Worm (Caenorhabditis elegans): ENCODE measurements around the gene F14D7.2.

The F14D7.2 gene

DNA sequence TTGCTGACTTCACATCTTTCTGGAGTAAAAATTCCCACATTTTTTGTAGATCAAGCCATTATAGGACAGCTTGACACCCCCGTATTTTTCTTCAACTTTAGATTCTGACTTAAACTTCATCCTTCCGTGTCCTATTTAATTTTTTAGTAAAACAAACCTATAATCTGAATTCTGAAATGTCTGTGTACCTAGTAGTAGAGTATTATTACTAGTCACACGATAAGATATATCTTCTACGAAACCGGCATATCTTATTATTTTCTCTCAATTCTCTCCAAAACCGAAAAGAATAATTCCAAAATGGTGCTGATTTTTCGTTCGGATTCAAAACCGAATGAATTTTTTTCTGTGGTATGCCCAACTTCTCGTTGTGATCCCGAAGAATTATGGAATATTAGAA is 879 bp upstream of the F14D7.2 start, which contains the start of gene F14D7.9 (continued):
- TF ChIP-seq nhr-25 (tag; optimal IDR thresholded peaks at IDR 0.05; ENCODE audit: borderline replicate concordance, insufficient read depth) (no peak), nhr-11 (tag; optimal IDR thresholded peaks at IDR 0.05) (no peak)

DNA sequence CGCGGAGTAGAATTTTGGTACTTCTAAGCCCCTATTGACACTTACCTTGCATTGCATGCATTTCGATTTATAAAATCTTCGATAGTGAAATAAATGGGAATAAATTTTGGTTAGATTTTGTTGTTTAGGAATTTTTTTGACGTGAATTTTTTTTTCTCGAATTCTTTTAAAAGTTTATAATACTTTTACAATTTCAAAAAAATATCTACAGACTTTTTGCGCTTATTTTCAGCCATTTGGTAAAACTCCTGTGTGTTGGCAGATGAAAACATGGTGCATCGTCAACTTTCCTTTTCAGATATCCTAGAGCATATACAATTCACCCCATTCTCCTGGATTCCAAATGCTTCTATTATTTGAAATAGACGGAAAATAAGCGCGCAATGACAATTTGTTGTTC is 2.9 kb downstream of the F14D7.2 start, which contains the start of gene F14D7.18:
Gene F14D7.18 (minus strand): TSS at position 101 of the 400 bp plus-strand sequence.
- TF ChIP-seq snpc-1.2 (GFP tag; IDR thresholded peaks at IDR 0.05): no peak
- TF ChIP-seq hmg-1.1 (GFP tag; IDR thresholded peaks at IDR 0.05): no peak

DNA sequence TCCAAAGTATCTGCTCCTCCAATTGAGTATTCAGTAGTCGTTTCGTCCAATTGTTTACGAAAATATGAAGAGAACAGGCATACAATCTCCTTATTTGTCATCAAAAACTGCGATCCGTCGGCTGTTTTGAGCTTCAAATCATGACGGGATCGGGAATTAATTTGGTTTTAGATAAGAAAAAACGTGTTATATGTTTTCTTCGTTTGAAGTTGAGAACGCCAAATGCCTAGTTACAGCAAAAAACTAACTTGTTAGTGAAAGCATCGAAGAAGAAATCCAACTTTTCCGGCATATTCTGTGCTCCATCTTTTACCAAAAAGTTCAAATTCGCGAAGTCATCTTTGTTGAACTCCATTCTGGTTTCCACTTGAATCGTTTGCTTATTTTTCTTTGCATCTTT is 4.2 kb downstream of the F14D7.2 start, which contains the start of gene F14D7.1:
Gene F14D7.1 (minus strand): TSS at position 101 of the 400 bp plus-strand sequence.
- TF ChIP-seq lim-7 (GFP tag; IDR thresholded peaks at IDR 0.05) (no peak), ctbp-1 (GFP tag; IDR thresholded peaks at IDR 0.05) (no peak), dpl-1 (GFP tag; optimal IDR thresholded peaks at IDR 0.05) (no peak), attf-4 (tag; optimal IDR thresholded peaks at IDR 0.05) (no peak), dmd-8 (GFP tag; IDR thresholded peaks at IDR 0.05) (no peak), hif-1 (tag; optimal IDR thresholded peaks at IDR 0.05) (no peak), egl-27 (tag; optimal IDR thresholded peaks at IDR 0.05) (no peak), zfp-2 (tag; optimal IDR thresholded peaks at IDR 0.05) (no peak), madf-5 (GFP tag; IDR thresholded peaks at IDR 0.05) (no peak), egl-43 (GFP tag; IDR thresholded peaks at IDR 0.05) (no peak), pqm-1 (tag; optimal IDR thresholded peaks at IDR 0.05) (no peak), nhr-6 (tag; optimal IDR thresholded peaks at IDR 0.05) (no peak), mep-1 (tag; optimal IDR thresholded peaks at IDR 0.05) (no peak), daf-8 (GFP tag; IDR thresholded peaks at IDR 0.05) (no peak), ama-1 (optimal IDR thresholded peaks at IDR 0.05) (no peak)

DNA sequence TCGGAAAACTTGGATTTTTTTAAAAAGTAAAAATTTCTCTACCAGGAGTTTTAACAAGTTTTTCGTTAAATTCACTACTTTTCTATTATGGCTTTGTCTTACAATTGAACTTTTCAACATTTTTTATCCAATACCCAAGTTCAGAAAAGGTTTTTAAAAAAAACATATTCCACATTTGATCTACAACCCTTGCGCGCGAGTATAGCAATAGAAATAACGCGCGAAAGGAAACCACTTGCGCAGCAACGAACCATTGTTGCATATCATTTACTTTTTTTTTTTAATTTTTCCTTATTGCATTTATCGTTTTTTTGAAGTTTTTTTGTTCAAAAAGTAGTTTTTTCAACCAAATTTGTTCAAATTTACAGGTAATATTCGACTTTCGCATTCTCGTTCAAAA is 7.7 kb downstream of the F14D7.2 start, which contains the start of gene F40G12.11:
Gene F40G12.11 (plus strand): TSS at position 369 of the 400 bp plus-strand sequence.
- TF ChIP-seq Y48G9A.11 (GFP tag; IDR thresholded peaks at IDR 0.05) (no peak), pqm-1 (tag; optimal IDR thresholded peaks at IDR 0.05) (no peak), daf-8 (GFP tag; IDR thresholded peaks at IDR 0.05) (no peak), unc-130 (GFP tag; optimal IDR thresholded peaks at IDR 0.05) (no peak), ztf-11 (tag; optimal IDR thresholded peaks at IDR 0.05) (no peak), nhr-41 (GFP tag; IDR thresholded peaks at IDR 0.05) (no peak), daf-12 (tag; optimal IDR thresholded peaks at IDR 0.05) (no peak), F44E2.7 (GFP tag; IDR thresholded peaks at IDR 0.05) (no peak), gei-8 (GFP tag; optimal IDR thresholded peaks at IDR 0.05) (no peak), rbr-2 (tag; optimal IDR thresholded peaks at IDR 0.05) (no peak), hif-1 (tag; optimal IDR thresholded peaks at IDR 0.05) (no peak), lin-15B (tag; optimal IDR thresholded peaks at IDR 0.05) (no peak), nhr-111 (GFP tag; optimal IDR thresholded peaks at IDR 0.05) (no peak), ceh-20 (GFP tag; IDR thresholded peaks at IDR 0.05) (no peak), fos-1 (tag; optimal IDR thresholded peaks at IDR 0.05) (no peak), ceh-28 (tag; optimal IDR thresholded peaks at IDR 0.05) (no peak)

DNA sequence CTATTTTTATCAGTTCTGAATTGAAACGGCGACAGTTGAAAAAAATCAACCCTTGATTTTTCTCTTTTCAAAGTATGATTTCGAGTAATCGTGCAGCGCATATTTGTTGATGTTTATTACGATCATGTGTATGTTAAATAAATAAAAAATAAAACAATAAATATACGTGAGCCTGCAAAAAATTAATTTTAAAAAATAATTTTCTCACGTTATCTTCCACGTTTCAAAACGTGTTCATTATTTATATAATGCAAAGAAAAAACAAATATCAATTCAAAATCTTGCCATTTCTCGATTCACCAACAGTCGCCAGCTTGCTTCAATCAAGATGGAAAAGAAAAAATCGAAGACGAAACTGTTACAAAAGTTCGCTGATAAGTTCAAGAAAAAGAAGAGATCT is 10.3 kb downstream of the F14D7.2 start, which contains the start of gene F40G12.10:
Gene F40G12.10 (plus strand): TSS at position 301 of the 400 bp plus-strand sequence.
- TF ChIP-seq aha-1 (tag): no peak
- TF ChIP-seq R02D3.7 (tag; optimal IDR thresholded peaks at IDR 0.05): no peak
- no peak for TF ChIP-seq fos-1 (tag; optimal IDR thresholded peaks at IDR 0.05)
- no peak for TF ChIP-seq Y5F2A.4 (GFP tag; optimal IDR thresholded peaks at IDR 0.05)
- no peak for TF ChIP-seq nhr-10 (tag; optimal IDR thresholded peaks at IDR 0.05)
- no peak for TF ChIP-seq ceh-82 (tag; optimal IDR thresholded peaks at IDR 0.05)
- TF ChIP-seq lin-29 (GFP tag; IDR thresholded peaks at IDR 0.05): no peak
- TF ChIP-seq ztf-11 (tag; optimal IDR thresholded peaks at IDR 0.05): no peak
- no peak for TF ChIP-seq egl-43 (GFP tag; IDR thresholded peaks at IDR 0.05)
- no peak for TF ChIP-seq ces-1 (GFP tag; optimal IDR thresholded peaks at IDR 0.05)
- no peak for TF ChIP-seq vab-7 (GFP tag; IDR thresholded peaks at IDR 0.05)
- TF ChIP-seq ZK546.5 (tag; optimal IDR thresholded peaks at IDR 0.05): no peak
- TF ChIP-seq duxl-1 (tag; optimal IDR thresholded peaks at IDR 0.05; ENCODE audit: poor library complexity): no peak
- no peak for TF ChIP-seq daf-16 (GFP tag; optimal IDR thresholded peaks at IDR 0.05)
- TF ChIP-seq daf-16 (tag; optimal IDR thresholded peaks at IDR 0.05): no peak
- TF ChIP-seq zfp-2 (tag; optimal IDR thresholded peaks at IDR 0.05): no peak
- TF ChIP-seq set-16 (GFP tag; IDR thresholded peaks at IDR 0.05): no peak
